Worm (Caenorhabditis elegans): ENCODE results near the gene arrd-2.
A peak's percentile ranks its signal among the peaks of the same experiment; 100 is the strongest.

arrd-2 gene

DNA sequence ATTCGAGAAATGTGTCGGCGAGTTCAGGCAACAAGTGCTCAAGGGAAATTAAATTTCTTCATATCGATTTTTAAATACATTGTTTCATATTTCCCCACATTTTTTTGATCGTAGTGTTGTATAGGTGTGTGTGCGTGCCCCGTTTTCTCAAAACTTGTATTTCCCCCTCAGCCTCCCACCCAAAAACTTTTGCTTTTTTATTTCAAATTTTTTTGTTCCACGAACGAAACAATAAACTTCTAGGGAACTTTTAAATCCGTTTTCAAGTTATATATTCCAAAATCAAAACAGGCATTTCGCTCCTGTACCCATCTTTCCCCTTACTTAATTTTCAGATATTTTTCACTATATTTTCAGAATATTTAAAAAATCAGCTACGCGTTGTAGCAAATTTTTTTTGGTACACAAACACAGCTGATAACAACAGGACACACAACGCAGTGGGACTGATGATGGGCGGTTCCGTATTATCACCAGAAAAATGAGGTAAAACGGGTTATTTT lies 10.5 kb downstream of the arrd-2 start, which contains the start of the genes M176.4 and M176.16:
Gene M176.4, plus strand, starts transcription at position 301 of the 503 bp plus-strand sequence.
Gene M176.16, plus strand, starts transcription at position 453 of the 503 bp plus-strand sequence.
- no peak for TF ChIP-seq lin-26 (GFP tag; IDR thresholded peaks at IDR 0.05)
- peak; percentile 53 for TF ChIP-seq nhr-80 (tag; optimal IDR thresholded peaks at IDR 0.05)
- TF ChIP-seq F37B4.10 (GFP tag; IDR thresholded peaks at IDR 0.05) = no peak

- TF ChIP-seq nhr-80 (tag; optimal IDR thresholded peaks at IDR 0.05) (peak; percentile 28), ztf-22 (GFP tag; optimal IDR thresholded peaks at IDR 0.05) (no peak), hlh-12 (tag; optimal IDR thresholded peaks at IDR 0.05) (no peak), ets-4 (GFP tag; optimal IDR thresholded peaks at IDR 0.05) (no peak), ceh-91 (GFP tag; IDR thresholded peaks at IDR 0.05) (no peak), xnd-1 (tag; optimal IDR thresholded peaks at IDR 0.05) (no peak), snpc-1.3 (tag; optimal IDR thresholded peaks at IDR 0.05; ENCODE audit: insufficient read depth) (no peak)
Observed at ce11 chrII:9418843-9419532, 11.4 kb downstream of the arrd-2 start.

- TF ChIP-seq madf-3 (GFP tag; IDR thresholded peaks at IDR 0.05) (no peak), Y95B8A.8 (GFP tag; IDR thresholded peaks at IDR 0.05) (no peak), F55B11.4 (tag; optimal IDR thresholded peaks at IDR 0.05; ENCODE audit: borderline replicate concordance, insufficient read depth) (no peak), egrh-3 (GFP tag; IDR thresholded peaks at IDR 0.05) (no peak), mes-4 (tag; optimal IDR thresholded peaks at IDR 0.05) (no peak), nhr-179 (tag; optimal IDR thresholded peaks at IDR 0.05) (no peak), F57A8.1 (GFP tag; optimal IDR thresholded peaks at IDR 0.05) (no peak), dpl-1 (GFP tag; optimal IDR thresholded peaks at IDR 0.05) (no peak), hlh-26 (GFP tag; conservative IDR thresholded peaks at IDR 0.05) (no peak)
Observed at ce11 chrII:9421969-9422368, 14.4 kb downstream of the arrd-2 start, which contains the start of gene M176.11. TSS of gene M176.11 (plus strand) at chrII:9422269.

ce11 chrII:9426076-9426475 lies 18.5 kb downstream of the arrd-2 start, which contains the start of gene M176.10:
TSS of gene M176.10 (minus strand) at chrII:9426176.
- TF ChIP-seq sea-2 (GFP tag; IDR thresholded peaks at IDR 0.05) = no peak
- TF ChIP-seq bed-2 (GFP tag; IDR thresholded peaks at IDR 0.05) = no peak
- no peak for TF ChIP-seq nfya-1 (tag; optimal IDR thresholded peaks at IDR 0.05; ENCODE audit: borderline replicate concordance, insufficient read depth)
- no peak for TF ChIP-seq F49E8.2 (tag; optimal IDR thresholded peaks at IDR 0.05; ENCODE audit: insufficient read depth)
- no peak for TF ChIP-seq F10E7.11 (tag; optimal IDR thresholded peaks at IDR 0.05)
- TF ChIP-seq Y53F4B.3 (GFP tag; IDR thresholded peaks at IDR 0.05) = no peak
- no peak for TF ChIP-seq attf-3 (GFP tag; conservative IDR thresholded peaks at IDR 0.05)
- TF ChIP-seq F33H1.4 (GFP tag; IDR thresholded peaks at IDR 0.05) = no peak

- TF ChIP-seq let-607 (tag; optimal IDR thresholded peaks at IDR 0.05) (no peak), ceh-27 (GFP tag; optimal IDR thresholded peaks at IDR 0.05) (no peak), egl-44 (GFP tag; IDR thresholded peaks at IDR 0.05) (no peak), akir-1 (GFP tag; optimal IDR thresholded peaks at IDR 0.05) (no peak), madf-3 (GFP tag; IDR thresholded peaks at IDR 0.05) (no peak), hlh-12 (tag; optimal IDR thresholded peaks at IDR 0.05) (no peak), efl-1 (GFP tag; optimal IDR thresholded peaks at IDR 0.05) (no peak), C06A6.2 (GFP tag; conservative IDR thresholded peaks at IDR 0.05) (no peak), snpc-3.4 (tag; optimal IDR thresholded peaks at IDR 0.05) (no peak), cebp-1 (GFP tag; IDR thresholded peaks at IDR 0.05) (no peak), cebp-1 (tag; optimal IDR thresholded peaks at IDR 0.05) (no peak)
Observed at ce11 chrII:9427644-9428043, 20.1 kb downstream of the arrd-2 start, which contains the start of gene M176.5. TSS of gene M176.5 (minus strand) at chrII:9427744.

All from whole organism, young adult.